Worm (Caenorhabditis elegans) whole organism, L1 larva: Measurements from ENCODE around the gene srx-111.
A peak's percentile ranks its signal among the peaks of the same experiment; 100 is the strongest.

ENCODE experiments used
- C04F5.9 ChIP-seq: sonication (generic microtip); optimal IDR thresholded peaks from 2 replicates; lab custom pipeline; 2016; ENCODE audit warnings: missing genetic modification characterization, missing compliant biosample characterization
- Y116A8C.19 ChIP-seq: sonication (generic microtip); optimal IDR thresholded peaks from 2 replicates; lab custom pipeline; 2016; ENCODE audit warnings: missing compliant biosample characterization, missing genetic modification characterization, borderline replicate concordance
- aly-2 ChIP-seq: fragments of 150-350 bp; optimal IDR thresholded peaks from 2 replicates; lab custom pipeline; 2014; ENCODE audit warnings: missing biosample characterization, missing genetic modification characterization
- ceh-63 ChIP-seq: fragments of 200-800 bp; sonication (Bioruptor generic); optimal IDR thresholded peaks from 2 replicates; lab custom pipeline; 2018; ENCODE audit warnings: mild to moderate bottlenecking, missing genetic modification characterization, missing compliant biosample characterization
- ceh-8 ChIP-seq: fragments of 200-800 bp; sonication (Bioruptor generic); optimal IDR thresholded peaks from 2 replicates; lab custom pipeline; 2018; ENCODE audit warnings: mild to moderate bottlenecking, missing genetic modification characterization, moderate library complexity, missing compliant biosample characterization
- ceh-82 ChIP-seq, 3 experiments: fragments of 150-350 bp in 1 of 3; sonication (generic microtip) in 2 of 3; optimal IDR thresholded peaks; 2 replicates each; lab custom pipeline; 2014 to 2017; ENCODE audit warnings: missing biosample characterization in 3 of 3, missing genetic modification characterization in 3 of 3
- efl-1 ChIP-seq, 4 experiments: fragments of 150-350 bp; optimal IDR thresholded peaks in 3 of 4; peaks in 1 of 4; 1 replicate in 1 of 4; 2 replicates in 3 of 4; lab custom pipeline; 2014; ENCODE audit warnings: missing biosample characterization in 2 of 4, missing genetic modification characterization in 2 of 4, missing genetic modification reagents in 2 of 4
- egl-13 ChIP-seq: sonication (generic microtip); optimal IDR thresholded peaks from 2 replicates; lab custom pipeline; 2016; ENCODE audit warnings: missing genotype, missing genetic modification reagents, missing genetic modification characterization, missing compliant biosample characterization
- egl-27 ChIP-seq, 2 experiments: fragments of 150-350 bp in 1 of 2; sonication (generic microtip); optimal IDR thresholded peaks; 3 replicates each; lab custom pipeline; 2017 to 2018; ENCODE audit warnings: missing biosample characterization in 2 of 2, missing genetic modification characterization in 2 of 2, missing genetic modification reagents in 2 of 2
- elt-2 ChIP-seq: sonication (generic microtip); optimal IDR thresholded peaks from 2 replicates; lab custom pipeline; 2016; ENCODE audit warnings: missing genetic modification characterization, mild to moderate bottlenecking, inconsistent platforms, missing compliant biosample characterization, missing genetic modification reagents
- elt-3 ChIP-seq, 6 experiments: fragments of 150-350 bp in 1 of 6; sonication (generic microtip); optimal IDR thresholded peaks; 2 replicates each; lab custom pipeline; 2017 to 2018; ENCODE audit warnings: missing biosample characterization in 6 of 6, missing genetic modification characterization in 6 of 6, inconsistent platforms in 1 of 6
- irx-1 ChIP-seq: sonication (generic microtip); optimal IDR thresholded peaks from 2 replicates; lab custom pipeline; 2016; ENCODE audit warnings: missing genetic modification characterization, missing compliant biosample characterization
- lin-13 ChIP-seq: fragments of 150-350 bp; optimal IDR thresholded peaks from 2 replicates; lab custom pipeline; 2014; ENCODE audit warnings: missing biosample characterization, missing genetic modification reagents, missing genetic modification characterization
- lin-15B ChIP-seq: fragments of 150-350 bp; sonication (generic microtip); optimal IDR thresholded peaks from 3 replicates; lab custom pipeline; 2014; ENCODE audit warnings: missing biosample characterization, missing genetic modification characterization
- lin-39 ChIP-seq: fragments of 150-350 bp; optimal IDR thresholded peaks from 2 replicates; lab custom pipeline; 2014; ENCODE audit warnings: missing biosample characterization, missing genetic modification reagents, missing genetic modification characterization
- mdl-1 ChIP-seq, 2 experiments: fragments of 150-350 bp; optimal IDR thresholded peaks; 2 replicates each; lab custom pipeline; 2014 to 2017; ENCODE audit warnings: missing biosample characterization in 2 of 2, missing genetic modification characterization in 2 of 2, inconsistent platforms in 1 of 2
- mef-2 ChIP-seq: fragments of 150-350 bp; optimal IDR thresholded peaks from 2 replicates; lab custom pipeline; 2014; ENCODE audit warnings: missing biosample characterization, missing genetic modification characterization
- mep-1 ChIP-seq: fragments of 150-350 bp; optimal IDR thresholded peaks from 2 replicates; lab custom pipeline; 2014; ENCODE audit warnings: missing biosample characterization, missing genetic modification characterization
- nhr-20 ChIP-seq: sonication (generic microtip); optimal IDR thresholded peaks from 2 replicates; lab custom pipeline; 2016; ENCODE audit warnings: mild to moderate bottlenecking, missing genetic modification characterization, missing compliant biosample characterization
- nhr-237 ChIP-seq: fragments of 150-350 bp; optimal IDR thresholded peaks from 2 replicates; lab custom pipeline; 2014; ENCODE audit warnings: missing biosample characterization, missing genetic modification characterization
- nhr-90 ChIP-seq: sonication (generic microtip); optimal IDR thresholded peaks from 2 replicates; lab custom pipeline; 2016; ENCODE audit warnings: mild to moderate bottlenecking, missing genetic modification characterization, missing compliant biosample characterization; ENCODE audit not compliant: poor library complexity
- skn-1 ChIP-seq: fragments of 150-350 bp; optimal IDR thresholded peaks from 2 replicates; lab custom pipeline; 2014; ENCODE audit warnings: missing biosample characterization, missing genetic modification characterization
- sup-37 ChIP-seq: fragments of 200-800 bp; sonication (Bioruptor generic); optimal IDR thresholded peaks from 2 replicates; lab custom pipeline; 2018; ENCODE audit warnings: mild to moderate bottlenecking, missing genetic modification characterization, missing compliant biosample characterization
- tlp-1 ChIP-seq: fragments of 150-350 bp; optimal IDR thresholded peaks from 2 replicates; lab custom pipeline; 2014; ENCODE audit warnings: missing biosample characterization, missing genetic modification characterization
- unc-130 ChIP-seq: fragments of 150-350 bp; optimal IDR thresholded peaks from 2 replicates; lab custom pipeline; 2017; ENCODE audit warnings: missing biosample characterization, missing genetic modification characterization, inconsistent platforms
- unc-98 ChIP-seq: fragments of 200-800 bp; sonication (Bioruptor generic); IDR thresholded peaks from 2 replicates; pipeline ENCODE4 v1.3.6; 2022; ENCODE audit warnings: missing genetic modification characterization, missing compliant biosample characterization
- ztf-11 ChIP-seq, 2 experiments: sonication (generic microtip); optimal IDR thresholded peaks; 2 replicates each; lab custom pipeline; 2016 to 2017; ENCODE audit warnings: missing genetic modification characterization in 2 of 2, missing biosample characterization in 1 of 2, missing compliant biosample characterization in 1 of 2

Gene srx-111

ce11 chrII:3808104-3808503 is 50.5 kb downstream of the srx-111 start, which contains the start of gene F54D10.5 (continued):
- TF ChIP-seq ceh-82 (tag; optimal IDR thresholded peaks at IDR 0.05; lab: Kevin White, UChicago) (peak; percentile 78 to 88 (median 87)), lin-15B (peak; percentile 63), unc-130 (tag; lab: Kevin White, UChicago) (peak; percentile 81), nhr-90 (tag; lab: Kevin White, UChicago) (peak; percentile 77), ceh-8 (GFP tag; lab: Kevin White, UChicago) (peak; percentile 55), egl-13 (tag; lab: Kevin White, UChicago) (peak; percentile 28), mdl-1 (tag; optimal IDR thresholded peaks at IDR 0.05; lab: Kevin White, UChicago) (peak in 1 of 2 experiments; percentile 66), egl-27 (tag; optimal IDR thresholded peaks at IDR 0.05; lab: Kevin White, UChicago) (no peak), mef-2 (tag; lab: Kevin White, UChicago) (no peak), nhr-20 (tag; lab: Kevin White, UChicago) (peak; percentile 79), skn-1 (peak; percentile 88), nhr-237 (tag; lab: Kevin White, UChicago) (peak; percentile 10), lin-39 (tag; lab: Kevin White, UChicago) (peak; percentile 69), tlp-1 (tag; lab: Kevin White, UChicago) (no peak), elt-3 (tag; optimal IDR thresholded peaks at IDR 0.05; lab: Kevin White, UChicago) (peak in 1 of 6 experiments; percentile 74), efl-1 (optimal IDR thresholded peaks at IDR 0.05; lab: Kevin White, UChicago) (peak; percentile 81 to 95), efl-1 (GFP tag; optimal IDR thresholded peaks at IDR 0.05 in 1 of 2; lab: Kevin White, UChicago) (peak; percentile 91 to 99), Y116A8C.19 (tag; lab: Kevin White, UChicago) (no peak), ceh-63 (GFP tag; lab: Kevin White, UChicago) (no peak), ztf-11 (tag; optimal IDR thresholded peaks at IDR 0.05; lab: Kevin White, UChicago) (peak in 1 of 2 experiments; percentile 13), elt-2 (tag; lab: Kevin White, UChicago) (peak; percentile 73), lin-13 (GFP tag; lab: Kevin White, UChicago) (peak; percentile 55), sup-37 (GFP tag; lab: Kevin White, UChicago) (no peak), C04F5.9 (peak; percentile 54)

ce11 chrII:3808643-3809042 is 51.0 kb downstream of the srx-111 start:
- TF ChIP-seq sup-37 (GFP tag; lab: Kevin White, UChicago) (no peak), aly-2 (no peak), irx-1 (no peak), unc-98 (GFP tag; lab: Robert Waterston, UW) (no peak), mep-1 (tag; lab: Kevin White, UChicago) (no peak)
- TF ChIP-seq, all 84 proteins: peak for 0
